Fruit fly (Drosophila melanogaster) whole organism, embryonic: Measurements from ENCODE around the gene Zdhhc8.

ENCODE experiments used
- Adf1 ChIP-seq: fragments of 200-800 bp; sonication (Bioruptor generic); IDR thresholded peaks from 2 replicates; pipeline ENCODE4 v1.3.6; 2022; ENCODE audit warnings: missing biosample characterization, missing genetic modification characterization
- CG10462 ChIP-seq: fragments of 200-800 bp; sonication (Bioruptor generic); optimal IDR thresholded peaks from 2 replicates; lab custom pipeline; 2016; ENCODE audit warnings: missing biosample characterization, missing genetic modification characterization
- CG11504 ChIP-seq: fragments of 200-800 bp; sonication (Bioruptor generic); optimal IDR thresholded peaks from 3 replicates; lab custom pipeline; 2019; ENCODE audit warnings: missing biosample characterization, mild to moderate bottlenecking, missing genetic modification characterization, moderate library complexity
- CG12155 ChIP-seq: fragments of 200-800 bp; sonication (Bioruptor generic); optimal IDR thresholded peaks from 3 replicates; lab custom pipeline; 2016; ENCODE audit warnings: missing biosample characterization, missing genetic modification characterization
- CG12236 ChIP-seq: fragments of 200-800 bp; sonication (Bioruptor generic); optimal IDR thresholded peaks from 2 replicates; lab custom pipeline; 2016; ENCODE audit warnings: missing biosample characterization, missing genetic modification characterization
- CG13775 ChIP-seq: fragments of 200-800 bp; sonication (Bioruptor generic); optimal IDR thresholded peaks from 3 replicates; lab custom pipeline; 2017; ENCODE audit warnings: missing biosample characterization, mild to moderate bottlenecking, missing genetic modification characterization
- CG1529 ChIP-seq: fragments of 200-800 bp; sonication (Bioruptor generic); optimal IDR thresholded peaks from 3 replicates; lab custom pipeline; 2018; ENCODE audit warnings: missing biosample characterization, missing genetic modification characterization
- CG17328 ChIP-seq: fragments of 200-800 bp; sonication (Bioruptor generic); IDR thresholded peaks from 2 replicates; pipeline ENCODE4 v1.3.6; 2022; ENCODE audit warnings: missing biosample characterization, missing genetic modification characterization
- CG18011 ChIP-seq: fragments of 200-800 bp; sonication (Bioruptor generic); optimal IDR thresholded peaks from 2 replicates; lab custom pipeline; 2017; ENCODE audit warnings: missing biosample characterization, missing genetic modification characterization, mild to moderate bottlenecking, moderate library complexity, missing genotype
- CG18764 ChIP-seq: fragments of 200-800 bp; sonication (Bioruptor generic); optimal IDR thresholded peaks from 3 replicates; lab custom pipeline; 2016; ENCODE audit warnings: missing biosample characterization, missing genetic modification characterization
- CG3847 ChIP-seq: fragments of 200-800 bp; sonication (Bioruptor generic); IDR thresholded peaks from 2 replicates; pipeline ENCODE4 v1.3.6; 2022; ENCODE audit warnings: missing biosample characterization, missing genetic modification characterization
- CG42726 ChIP-seq: fragments of 200-800 bp; sonication (Bioruptor generic); IDR thresholded peaks from 2 replicates; pipeline ENCODE4 v1.3.6; 2022; ENCODE audit warnings: missing biosample characterization, missing genetic modification characterization; ENCODE audit not compliant: partially characterized antibody
- CG6654 ChIP-seq: fragments of 200-800 bp; sonication (Bioruptor generic); optimal IDR thresholded peaks from 2 replicates; lab custom pipeline; 2017; ENCODE audit warnings: missing biosample characterization, mild to moderate bottlenecking, missing genetic modification characterization
- CG7357 ChIP-seq: fragments of 200-800 bp; sonication (Bioruptor generic); IDR thresholded peaks from 3 replicates; pipeline ENCODE4 v1.3.6; 2022; ENCODE audit warnings: missing biosample characterization, missing genetic modification characterization
- CG9727 ChIP-seq: fragments of 200-800 bp; sonication (Bioruptor generic); optimal IDR thresholded peaks from 3 replicates; lab custom pipeline; 2017; ENCODE audit warnings: missing biosample characterization, mild to moderate bottlenecking, missing genetic modification characterization
- CHES-1-like ChIP-seq: fragments of 200-800 bp; sonication (Bioruptor generic); optimal IDR thresholded peaks from 2 replicates; lab custom pipeline; 2016; ENCODE audit warnings: missing biosample characterization, missing genetic modification characterization
- D ChIP-seq, 2 experiments: fragments of 200-800 bp in 1 of 2; fragments of >200 bp in 1 of 2; sonication (Bioruptor generic) in 1 of 2; optimal IDR thresholded peaks; 2 replicates in 1 of 2; 3 replicates in 1 of 2; lab custom pipeline; 2017; ENCODE audit warnings: mild to moderate bottlenecking in 1 of 2, missing biosample characterization in 1 of 2, missing genetic modification characterization in 1 of 2, missing genetic modification reagents in 1 of 2
- H2.0 ChIP-seq: fragments of 200-800 bp; sonication (Bioruptor generic); IDR thresholded peaks from 2 replicates; pipeline ENCODE4 v1.3.6; 2022; ENCODE audit warnings: missing biosample characterization, missing genetic modification characterization
- Oli ChIP-seq: fragments of 200-800 bp; sonication (Bioruptor generic); optimal IDR thresholded peaks from 2 replicates; lab custom pipeline; 2018; ENCODE audit warnings: missing biosample characterization, mild to moderate bottlenecking, missing genetic modification characterization, moderate library complexity
- Poxn ChIP-seq: fragments of 200-800 bp; sonication (Bioruptor generic); IDR thresholded peaks from 2 replicates; pipeline ENCODE4 v1.3.6; 2022; ENCODE audit warnings: missing biosample characterization, missing genetic modification characterization
- Rfx ChIP-seq: fragments of 200-800 bp; sonication (Bioruptor generic); IDR thresholded peaks from 2 replicates; pipeline ENCODE4 v1.3.6; 2022; ENCODE audit warnings: missing biosample characterization, missing genetic modification characterization
- Rx ChIP-seq: fragments of 200-800 bp; sonication (Bioruptor generic); IDR thresholded peaks from 2 replicates; pipeline ENCODE4 v1.3.6; 2022; ENCODE audit warnings: missing biosample characterization, missing genetic modification characterization
- Sox100B ChIP-seq: fragments of 200-800 bp; sonication (Bioruptor generic); optimal IDR thresholded peaks from 3 replicates; lab custom pipeline; 2018; ENCODE audit warnings: missing biosample characterization, mild to moderate bottlenecking, missing genetic modification characterization
- Ssrp ChIP-seq: fragments of 200-800 bp; sonication (Bioruptor generic); optimal IDR thresholded peaks from 2 replicates; lab custom pipeline; 2018; ENCODE audit warnings: missing biosample characterization, mild to moderate bottlenecking, missing genetic modification characterization, moderate library complexity
- Trl ChIP-seq, 3 experiments: fragments of >200 bp in 2 of 3; fragments of 200-800 bp in 1 of 3; sonication (Bioruptor generic) in 1 of 3; optimal IDR thresholded peaks; 2 replicates in 1 of 3; 3 replicates in 2 of 3; lab custom pipeline; 2016 to 2017; ENCODE audit warnings: missing biosample characterization in 1 of 3, missing genetic modification characterization in 1 of 3
- ase ChIP-seq: fragments of 200-800 bp; sonication (Bioruptor generic); IDR thresholded peaks from 3 replicates; pipeline ENCODE4 v1.3.6; 2022; ENCODE audit warnings: missing biosample characterization, missing genetic modification characterization
- bsh ChIP-seq, 2 experiments: fragments of 200-800 bp; sonication (Bioruptor generic); optimal IDR thresholded peaks; 2 replicates each; lab custom pipeline; 2017 to 2018; ENCODE audit warnings: mild to moderate bottlenecking in 2 of 2, missing biosample characterization in 2 of 2, missing genetic modification characterization in 2 of 2, moderate library complexity in 1 of 2
- btn ChIP-seq: fragments of 200-800 bp; sonication (Bioruptor generic); optimal IDR thresholded peaks from 2 replicates; lab custom pipeline; 2016; ENCODE audit warnings: missing biosample characterization, missing genetic modification characterization
- crc ChIP-seq: fragments of 200-800 bp; sonication (Bioruptor generic); optimal IDR thresholded peaks from 2 replicates; lab custom pipeline; 2016; ENCODE audit warnings: missing biosample characterization, missing genetic modification characterization
- croc ChIP-seq: fragments of 200-800 bp; sonication (Bioruptor generic); conservative IDR thresholded peaks from 3 replicates; pipeline ENCODE4 v1.3.6; 2022; ENCODE audit warnings: missing biosample characterization, missing genetic modification characterization
- dmrt99B ChIP-seq: fragments of 200-800 bp; sonication (Bioruptor generic); optimal IDR thresholded peaks from 2 replicates; lab custom pipeline; 2018; ENCODE audit warnings: missing biosample characterization, mild to moderate bottlenecking, missing genetic modification characterization, moderate library complexity
- fd3F ChIP-seq: fragments of 200-800 bp; sonication (Bioruptor generic); optimal IDR thresholded peaks from 2 replicates; lab custom pipeline; 2018; ENCODE audit warnings: missing biosample characterization, mild to moderate bottlenecking, missing genetic modification characterization, moderate library complexity
- fd96Cb ChIP-seq: fragments of 200-800 bp; sonication (Bioruptor generic); optimal IDR thresholded peaks from 2 replicates; lab custom pipeline; 2018; ENCODE audit warnings: missing biosample characterization, mild to moderate bottlenecking, missing genetic modification characterization, moderate library complexity
- fu2 ChIP-seq: fragments of 200-800 bp; sonication (Bioruptor generic); optimal IDR thresholded peaks from 2 replicates; lab custom pipeline; 2016; ENCODE audit warnings: missing biosample characterization, missing genetic modification characterization
- gsb ChIP-seq: fragments of 200-800 bp; sonication (Bioruptor generic); IDR thresholded peaks from 2 replicates; pipeline ENCODE4 v1.3.6; 2022; ENCODE audit warnings: missing biosample characterization, missing genetic modification characterization
- h ChIP-seq: fragments of >200 bp; optimal IDR thresholded peaks from 2 replicates; lab custom pipeline; 2017
- insv ChIP-seq, 2 experiments: fragments of 200-800 bp; sonication (Bioruptor generic); optimal IDR thresholded peaks; 3 replicates each; lab custom pipeline; 2016 to 2018; ENCODE audit warnings: missing biosample characterization in 2 of 2, missing genetic modification characterization in 2 of 2
- inv ChIP-seq: fragments of 200-800 bp; sonication (Bioruptor generic); IDR thresholded peaks from 2 replicates; pipeline ENCODE4 v1.3.6; 2022; ENCODE audit warnings: missing biosample characterization, missing genetic modification characterization; ENCODE audit not compliant: partially characterized antibody
- kah ChIP-seq: fragments of 200-800 bp; sonication (Bioruptor generic); optimal IDR thresholded peaks from 2 replicates; lab custom pipeline; 2018; ENCODE audit warnings: missing biosample characterization, mild to moderate bottlenecking, missing genetic modification characterization
- org-1 ChIP-seq: fragments of 200-800 bp; sonication (Bioruptor generic); optimal IDR thresholded peaks from 2 replicates; lab custom pipeline; 2017; ENCODE audit warnings: missing biosample characterization, missing genetic modification characterization
- pfk ChIP-seq: fragments of 200-800 bp; sonication (Bioruptor generic); optimal IDR thresholded peaks from 2 replicates; lab custom pipeline; 2018; ENCODE audit warnings: missing biosample characterization, mild to moderate bottlenecking, missing genetic modification characterization, moderate library complexity
- pnt ChIP-seq: fragments of 200-800 bp; sonication (Bioruptor generic); optimal IDR thresholded peaks from 3 replicates; lab custom pipeline; 2016; ENCODE audit warnings: missing biosample characterization, missing genetic modification characterization
- prd ChIP-seq, 3 experiments: fragments of >200 bp in 2 of 3; fragments of 200-800 bp in 1 of 3; sonication (Bioruptor generic) in 1 of 3; optimal IDR thresholded peaks in 2 of 3; IDR thresholded peaks in 1 of 3; 2 replicates in 2 of 3; 3 replicates in 1 of 3; pipeline versions ENCODE4 v1.3.6 to Lab custom; 2017 to 2022; ENCODE audit warnings: missing biosample characterization in 1 of 3, missing genetic modification characterization in 1 of 3
- ranshi ChIP-seq: fragments of 200-800 bp; sonication (Bioruptor generic); IDR thresholded peaks from 2 replicates; pipeline ENCODE4 v1.3.6; 2022; ENCODE audit warnings: missing biosample characterization, missing genetic modification characterization
- sim ChIP-seq: fragments of 200-800 bp; sonication (Bioruptor generic); IDR thresholded peaks from 2 replicates; pipeline ENCODE4 v1.3.6; 2022; ENCODE audit warnings: missing biosample characterization, missing genetic modification characterization
- tna ChIP-seq: fragments of 200-800 bp; sonication (Bioruptor generic); IDR thresholded peaks from 2 replicates; pipeline ENCODE4 v1.3.6; 2022; ENCODE audit warnings: missing biosample characterization, missing genetic modification characterization; ENCODE audit not compliant: partially characterized antibody
- wdn ChIP-seq: fragments of 200-800 bp; sonication (Bioruptor generic); IDR thresholded peaks from 2 replicates; pipeline ENCODE4 v1.3.6; 2022; ENCODE audit warnings: missing biosample characterization, missing genetic modification characterization

Zdhhc8 gene

DNA sequence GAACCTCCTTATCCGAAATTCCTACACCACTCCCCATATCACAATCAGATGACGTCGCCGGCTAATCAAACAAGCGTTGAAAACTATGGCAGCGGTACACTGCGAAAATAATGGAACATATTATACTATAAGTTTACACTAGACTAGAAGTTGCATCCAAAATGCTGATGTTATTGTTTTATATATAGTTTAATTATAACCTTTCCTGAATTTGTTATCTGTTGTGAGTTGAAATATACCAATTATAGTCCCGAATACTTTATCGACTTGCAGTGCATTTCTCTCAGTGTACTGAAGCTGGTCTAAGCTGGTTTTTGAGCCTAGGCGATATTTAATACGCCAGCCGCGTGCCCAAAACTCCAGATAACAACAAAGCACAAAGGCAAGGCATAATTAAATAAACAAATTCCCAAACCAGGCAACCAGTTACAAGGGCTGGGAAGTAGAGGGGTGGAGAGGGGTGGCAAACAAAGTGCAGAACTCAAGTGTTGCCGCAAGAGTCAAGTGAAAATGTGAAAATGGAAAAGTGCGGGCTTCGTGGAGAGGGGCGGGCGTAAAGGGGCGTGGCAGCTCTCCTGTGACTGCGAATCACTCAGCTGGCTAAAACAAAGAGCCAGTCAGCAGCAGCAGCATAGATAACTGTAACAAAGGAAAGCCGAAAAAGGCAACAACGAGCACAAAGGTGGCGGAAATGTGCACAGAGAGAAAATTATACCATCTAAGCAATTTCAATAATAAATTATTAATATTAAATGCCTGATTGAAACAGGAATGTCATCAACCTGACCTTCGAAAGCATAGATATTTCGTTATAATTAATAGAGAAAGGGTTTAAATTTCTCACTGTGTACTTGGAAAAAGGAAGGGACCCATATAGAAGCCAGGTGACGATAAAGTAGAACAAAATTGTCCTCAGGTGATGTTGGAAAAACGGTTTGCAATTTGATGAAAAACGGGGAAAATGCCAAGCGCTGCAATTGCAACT lies 3.6 kb downstream of the Zdhhc8 start (continued):
- TF ChIP-seq pfk (no peak), inv (GFP tag; lab: Robert Waterston, UW) (no peak), D (optimal IDR thresholded peaks at IDR 0.05; lab: Kevin White, UChicago) (no peak), D (GFP tag; optimal IDR thresholded peaks at IDR 0.05; lab: Kevin White, UChicago) (peak; percentile 69), CG18011 (peak; percentile 58), btn (GFP tag; lab: Kevin White, UChicago) (peak; percentile 26), CG6654 (GFP tag; lab: Kevin White, UChicago) (peak; percentile 34), pnt (peak; percentile 66), CHES-1-like (GFP tag; lab: Kevin White, UChicago) (peak; percentile 24), CG3847 (GFP tag; lab: Robert Waterston, UW) (peak; percentile 64), CG17328 (GFP tag; lab: Robert Waterston, UW) (peak; percentile 76), Adf1 (peak; percentile 41; the same call in 1 of the 2 replicates), Sox100B (GFP tag; lab: Kevin White, UChicago) (peak; percentile 78), Poxn (GFP tag; lab: Robert Waterston, UW) (peak; percentile 67), CG42726 (GFP tag; lab: Robert Waterston, UW) (no peak), Oli (peak; percentile 86), CG1529 (GFP tag; lab: Kevin White, UChicago) (peak; percentile 62), org-1 (peak; percentile 81), Trl (optimal IDR thresholded peaks at IDR 0.05; lab: Kevin White, UChicago) (no peak), Trl (GFP tag; optimal IDR thresholded peaks at IDR 0.05; lab: Kevin White, UChicago) (peak; percentile 62), crc (peak; percentile 55), CG18764 (GFP tag; lab: Kevin White, UChicago) (peak; percentile 55), CG13775 (peak; percentile 73), H2.0 (peak; percentile 67), fu2 (GFP tag; lab: Kevin White, UChicago) (peak; percentile 24), kah (peak; percentile 47), CG12236 (no peak), CG9727 (GFP tag; lab: Kevin White, UChicago) (peak; percentile 72), wdn (GFP tag; lab: Robert Waterston, UW) (peak; percentile 86), ranshi (GFP tag; lab: Robert Waterston, UW) (peak; percentile 82), dmrt99B (tag; lab: Kevin White, UChicago) (peak; percentile 91), bsh (GFP tag; optimal IDR thresholded peaks at IDR 0.05; lab: Kevin White, UChicago) (peak in 1 of 2 experiments; percentile 83), Rx (GFP tag; lab: Robert Waterston, UW) (peak; percentile 73), CG11504 (tag; lab: Kevin White, UChicago) (peak; percentile 90), ase (peak; percentile 45; the same call in 1 of the 3 replicates), fd3F (peak; percentile 58), Ssrp (tag; lab: Kevin White, UChicago) (peak; percentile 76), tna (GFP tag; lab: Robert Waterston, UW) (no peak), CG7357 (peak; percentile 55; the same call in 2 of the 3 replicates), gsb (GFP tag; lab: Robert Waterston, UW) (peak; percentile 78), CG10462 (GFP tag; lab: Kevin White, UChicago) (peak; percentile 42), prd (optimal IDR thresholded peaks at IDR 0.05; lab: Kevin White, UChicago) (no peak), prd (GFP tag; IDR thresholded peaks at IDR 0.05; lab: Robert Waterston, UW) (peak; percentile 81), fd96Cb (tag; lab: Kevin White, UChicago) (peak; percentile 83), insv (GFP tag; optimal IDR thresholded peaks at IDR 0.05; lab: Kevin White, UChicago) (no peak), croc (GFP tag; lab: Robert Waterston, UW) (peak; percentile 50), Rfx (peak; percentile 91), h (no peak), sim (GFP tag; lab: Robert Waterston, UW) (0 out of 2 replicates have a peak, but pooled peaks have one; percentile 41), CG12155 (GFP tag; lab: Kevin White, UChicago) (peak; percentile 73)
